Fruit fly (Drosophila melanogaster): ENCODE measurements around the gene CG14689.

CG14689 gene

DNA sequence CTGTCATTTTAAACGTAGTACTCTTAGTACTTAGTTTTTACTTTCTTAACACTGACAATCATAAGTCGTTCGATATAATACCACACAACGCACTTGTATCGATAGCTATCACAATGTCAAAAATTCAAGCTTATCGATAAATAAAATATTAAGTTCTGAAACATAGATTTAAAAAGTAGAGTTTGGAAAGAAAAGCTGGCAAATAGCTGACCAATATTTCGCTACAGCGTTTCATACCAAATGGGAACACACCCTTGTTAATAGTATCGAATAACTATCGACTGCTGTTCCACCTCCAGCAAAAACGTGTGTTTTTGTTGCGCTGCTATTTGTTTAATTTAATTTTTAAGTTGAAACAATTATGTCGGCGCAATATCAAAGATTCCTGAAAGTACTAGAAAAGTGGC, 14.7 kb downstream of the CG14689 start, which contains the start of the genes pug, CG14683 and CG46459 (continued):
- TF ChIP-seq CG17328 (GFP tag; IDR thresholded peaks at IDR 0.05) (no peak), Rx (GFP tag; IDR thresholded peaks at IDR 0.05) (no peak), insv (GFP tag; optimal IDR thresholded peaks at IDR 0.05) (no peak), CG9609 (GFP tag; optimal IDR thresholded peaks at IDR 0.05) (peak; percentile 32), pita (GFP tag; optimal IDR thresholded peaks at IDR 0.05) (no peak), Trl (optimal IDR thresholded peaks at IDR 0.05) (no peak), Trl (GFP tag; optimal IDR thresholded peaks at IDR 0.05) (peak; percentile 73), Doc3 (GFP tag; IDR thresholded peaks at IDR 0.05; ENCODE audit: partially characterized antibody) (peak; percentile 96), Hand (GFP tag; optimal IDR thresholded peaks at IDR 0.05) (no peak), Bteb2 (GFP tag; optimal IDR thresholded peaks at IDR 0.05) (peak; percentile 15), her (GFP tag; optimal IDR thresholded peaks at IDR 0.05) (peak; percentile 46), tx (GFP tag; optimal IDR thresholded peaks at IDR 0.05) (peak; percentile 18), CG7839 (tag; optimal IDR thresholded peaks at IDR 0.05) (no peak), CG12155 (GFP tag; optimal IDR thresholded peaks at IDR 0.05) (peak; percentile 31), Dref (GFP tag; IDR thresholded peaks at IDR 0.05) (peak; percentile 77), CG16863 (GFP tag; optimal IDR thresholded peaks at IDR 0.05) (peak; percentile 12), D19A (tag; optimal IDR thresholded peaks at IDR 0.05) (peak; percentile 1), run (tag; optimal IDR thresholded peaks at IDR 0.05) (no peak), cato (GFP tag; optimal IDR thresholded peaks at IDR 0.05; ENCODE audit: borderline replicate concordance) (no peak), CG2202 (tag; optimal IDR thresholded peaks at IDR 0.05) (no peak), CG2889 (GFP tag; IDR thresholded peaks at IDR 0.05) (no peak), Meics (GFP tag; optimal IDR thresholded peaks at IDR 0.05) (no peak), zfh1 (GFP tag; IDR thresholded peaks at IDR 0.05) (no peak), mirr (GFP tag; optimal IDR thresholded peaks at IDR 0.05) (no peak), Kr (GFP tag; optimal IDR thresholded peaks at IDR 0.05) (no peak), Ada2b (GFP tag; IDR thresholded peaks at IDR 0.05) (no peak), dmrt99B (tag; optimal IDR thresholded peaks at IDR 0.05) (no peak), Jarid2 (GFP tag; optimal IDR thresholded peaks at IDR 0.05) (no peak), nau (GFP tag; optimal IDR thresholded peaks at IDR 0.05) (no peak), CG17359 (tag; optimal IDR thresholded peaks at IDR 0.05) (peak; percentile 8), Doc2 (GFP tag; IDR thresholded peaks at IDR 0.05) (no peak), B-H2 (GFP tag; optimal IDR thresholded peaks at IDR 0.05) (peak; percentile 14), CG11093 (GFP tag; IDR thresholded peaks at IDR 0.05) (no peak), Xbp1 (GFP tag; optimal IDR thresholded peaks at IDR 0.05) (peak; percentile 38), CG34422 (GFP tag; IDR thresholded peaks at IDR 0.05) (no peak), Atf-2 (GFP tag; optimal IDR thresholded peaks at IDR 0.05) (peak; percentile 18), Ssrp (tag; optimal IDR thresholded peaks at IDR 0.05) (no peak), pros (GFP tag; optimal IDR thresholded peaks at IDR 0.05) (no peak), CG4854 (GFP tag; optimal IDR thresholded peaks at IDR 0.05) (no peak), YL-1 (GFP tag; optimal IDR thresholded peaks at IDR 0.05) (no peak), HLH54F (GFP tag; optimal IDR thresholded peaks at IDR 0.05) (peak; percentile 48), tup (GFP tag; optimal IDR thresholded peaks at IDR 0.05) (no peak), br (optimal IDR thresholded peaks at IDR 0.05) (no peak), dati (GFP tag; IDR thresholded peaks at IDR 0.05) (no peak), Lhr (GFP tag; optimal IDR thresholded peaks at IDR 0.05) (no peak), CG12071 (GFP tag; optimal IDR thresholded peaks at IDR 0.05) (no peak), Chrac-16 (GFP tag; optimal IDR thresholded peaks at IDR 0.05) (peak; percentile 8), nerfin-1 (tag; optimal IDR thresholded peaks at IDR 0.05) (no peak), hb (GFP tag; IDR thresholded peaks at IDR 0.05; ENCODE audit: partially characterized antibody) (peak; percentile 97), CG1792 (GFP tag; optimal IDR thresholded peaks at IDR 0.05) (no peak), CG6175 (GFP tag; IDR thresholded peaks at IDR 0.05) (no peak), CG10959 (GFP tag; IDR thresholded peaks at IDR 0.05) (no peak), cg (GFP tag; optimal IDR thresholded peaks at IDR 0.05) (no peak)

Measured in whole organism, embryonic.